Fruit fly (Drosophila melanogaster) whole organism, embryonic: Measurements from ENCODE around the gene CG31886.

Experiments used
- Aef1 ChIP-seq: fragments of 200-800 bp; sonication (Bioruptor generic); IDR thresholded peaks from 3 replicates; pipeline ENCODE4 v1.3.6; 2022; ENCODE audit warnings: missing biosample characterization, missing genetic modification characterization
- Antp ChIP-seq: fragments of 200-800 bp; sonication (Bioruptor generic); optimal IDR thresholded peaks from 3 replicates; lab custom pipeline; 2016; ENCODE audit warnings: missing biosample characterization, missing genetic modification characterization
- Blimp-1 ChIP-seq: fragments of 200-800 bp; sonication (Bioruptor generic); optimal IDR thresholded peaks from 3 replicates; lab custom pipeline; 2018; ENCODE audit warnings: missing biosample characterization, missing genetic modification characterization, mild to moderate bottlenecking, moderate library complexity, missing genetic modification reagents
- CG11247 ChIP-seq: fragments of 200-800 bp; sonication (Bioruptor generic); IDR thresholded peaks from 2 replicates; pipeline ENCODE4 v1.3.6; 2022; ENCODE audit warnings: missing biosample characterization, missing genetic modification characterization
- CG12104 ChIP-seq: fragments of 200-800 bp; sonication (Bioruptor generic); optimal IDR thresholded peaks from 3 replicates; lab custom pipeline; 2016; ENCODE audit warnings: missing biosample characterization, missing genetic modification characterization
- CG15269 ChIP-seq: fragments of 200-800 bp; sonication (Bioruptor generic); optimal IDR thresholded peaks from 2 replicates; lab custom pipeline; 2018; ENCODE audit warnings: missing biosample characterization, mild to moderate bottlenecking, missing genetic modification characterization, moderate library complexity
- CG15514 ChIP-seq: fragments of 200-800 bp; sonication (Bioruptor generic); optimal IDR thresholded peaks from 3 replicates; lab custom pipeline; 2017; ENCODE audit warnings: missing biosample characterization, missing genetic modification characterization, mild to moderate bottlenecking, moderate library complexity, missing genetic modification reagents
- CG15696 ChIP-seq: fragments of 200-800 bp; sonication (Bioruptor generic); optimal IDR thresholded peaks from 2 replicates; lab custom pipeline; 2019; ENCODE audit warnings: missing biosample characterization, mild to moderate bottlenecking, missing genetic modification characterization, moderate library complexity
- CG17328 ChIP-seq: fragments of 200-800 bp; sonication (Bioruptor generic); IDR thresholded peaks from 2 replicates; pipeline ENCODE4 v1.3.6; 2022; ENCODE audit warnings: missing biosample characterization, missing genetic modification characterization
- CG2116 ChIP-seq: fragments of 200-800 bp; sonication (Bioruptor generic); optimal IDR thresholded peaks from 3 replicates; lab custom pipeline; 2018; ENCODE audit warnings: missing biosample characterization, mild to moderate bottlenecking, missing genetic modification characterization
- CG31441 ChIP-seq: fragments of 200-800 bp; sonication (Bioruptor generic); IDR thresholded peaks from 2 replicates; pipeline ENCODE4 v1.3.6; 2022; ENCODE audit warnings: missing biosample characterization, missing genetic modification characterization
- CG34376 ChIP-seq: fragments of 200-800 bp; sonication (Bioruptor generic); optimal IDR thresholded peaks from 2 replicates; lab custom pipeline; 2018; ENCODE audit warnings: missing biosample characterization, mild to moderate bottlenecking, missing genetic modification characterization
- CG3847 ChIP-seq: fragments of 200-800 bp; sonication (Bioruptor generic); IDR thresholded peaks from 2 replicates; pipeline ENCODE4 v1.3.6; 2022; ENCODE audit warnings: missing biosample characterization, missing genetic modification characterization
- CG6854 ChIP-seq: fragments of 200-800 bp; sonication (Bioruptor generic); optimal IDR thresholded peaks from 3 replicates; lab custom pipeline; 2017; ENCODE audit warnings: missing biosample characterization, mild to moderate bottlenecking, missing genetic modification characterization
- CG8281 ChIP-seq: fragments of 200-800 bp; sonication (Bioruptor generic); optimal IDR thresholded peaks from 2 replicates; lab custom pipeline; 2018; ENCODE audit warnings: missing biosample characterization, mild to moderate bottlenecking, missing genetic modification characterization, moderate library complexity
- CG9437 ChIP-seq: fragments of 200-800 bp; sonication (Bioruptor generic); optimal IDR thresholded peaks from 2 replicates; lab custom pipeline; 2018; ENCODE audit warnings: missing biosample characterization, mild to moderate bottlenecking, missing genetic modification characterization
- CG9727 ChIP-seq: fragments of 200-800 bp; sonication (Bioruptor generic); optimal IDR thresholded peaks from 3 replicates; lab custom pipeline; 2017; ENCODE audit warnings: missing biosample characterization, mild to moderate bottlenecking, missing genetic modification characterization
- Drgx ChIP-seq: fragments of 200-800 bp; sonication (Bioruptor generic); IDR thresholded peaks from 2 replicates; pipeline ENCODE4 v1.3.6; 2022; ENCODE audit warnings: missing biosample characterization, missing genetic modification characterization
- Ets65A ChIP-seq: fragments of 200-800 bp; sonication (Bioruptor generic); peaks from one replicate; lab custom pipeline; 2016; ENCODE audit warnings: missing biosample characterization, missing genetic modification characterization
- GATAe ChIP-seq: fragments of 200-800 bp; sonication (Bioruptor generic); conservative IDR thresholded peaks from 2 replicates; pipeline ENCODE4 v1.3.6; 2022; ENCODE audit warnings: missing biosample characterization, missing genetic modification characterization
- HLH4C ChIP-seq: fragments of 200-800 bp; sonication (Bioruptor generic); IDR thresholded peaks from 3 replicates; pipeline ENCODE4 v1.3.6; 2022; ENCODE audit warnings: missing biosample characterization, missing genetic modification characterization; ENCODE audit not compliant: partially characterized antibody
- Jarid2 ChIP-seq: fragments of 200-800 bp; sonication (Bioruptor generic); optimal IDR thresholded peaks from 3 replicates; lab custom pipeline; 2017; ENCODE audit warnings: mild to moderate bottlenecking, missing biosample characterization, missing genetic modification reagents, missing genetic modification characterization
- Med ChIP-seq: fragments of 200-800 bp; sonication (Bioruptor generic); peaks from one replicate; lab custom pipeline; 2016; ENCODE audit warnings: missing biosample characterization, missing genetic modification characterization, mild to moderate bottlenecking, inconsistent platforms, moderate library complexity
- Meics ChIP-seq: fragments of 200-800 bp; sonication (Bioruptor generic); optimal IDR thresholded peaks from 2 replicates; lab custom pipeline; 2017; ENCODE audit warnings: missing biosample characterization, mild to moderate bottlenecking, missing genetic modification characterization
- Pdp1 ChIP-seq, 2 experiments: fragments of 200-800 bp; sonication (Bioruptor generic); optimal IDR thresholded peaks; 3 replicates each; lab custom pipeline; 2016; ENCODE audit warnings: missing biosample characterization in 2 of 2, missing genetic modification characterization in 2 of 2, mild to moderate bottlenecking in 1 of 2, moderate library complexity in 1 of 2
- Taf1 ChIP-seq: fragments of 200-800 bp; sonication (Bioruptor generic); IDR thresholded peaks from 2 replicates; pipeline ENCODE4 v1.3.6; 2022; ENCODE audit warnings: missing biosample characterization, missing genetic modification characterization
- Vsx1 ChIP-seq: fragments of 200-800 bp; sonication (Bioruptor generic); optimal IDR thresholded peaks from 2 replicates; lab custom pipeline; 2017; ENCODE audit warnings: missing biosample characterization, mild to moderate bottlenecking, missing genetic modification characterization, missing genetic modification reagents
- Xrp1 ChIP-seq: fragments of 200-800 bp; sonication (Bioruptor generic); IDR thresholded peaks from 2 replicates; pipeline ENCODE4 v1.3.6; 2022; ENCODE audit warnings: missing biosample characterization, missing genetic modification characterization
- bowl ChIP-seq: fragments of 200-800 bp; sonication (Bioruptor generic); IDR thresholded peaks from 2 replicates; pipeline ENCODE4 v1.3.6; 2022; ENCODE audit warnings: missing biosample characterization, missing genetic modification characterization
- chinmo ChIP-seq: fragments of 200-800 bp; sonication (Bioruptor generic); IDR thresholded peaks from 4 replicates; pipeline ENCODE4 v1.3.6; 2022; ENCODE audit warnings: missing biosample characterization, missing genetic modification characterization; ENCODE audit not compliant: partially characterized antibody
- eve ChIP-seq, 2 experiments: fragments of >200 bp; optimal IDR thresholded peaks; 2 replicates each; lab custom pipeline; 2017; ENCODE audit warnings: missing biosample characterization in 2 of 2, missing genetic modification characterization in 2 of 2
- exex ChIP-seq: fragments of 200-800 bp; sonication (Bioruptor generic); optimal IDR thresholded peaks from 4 replicates; lab custom pipeline; 2018; ENCODE audit warnings: missing biosample characterization, mild to moderate bottlenecking, missing genetic modification characterization, moderate library complexity
- grn ChIP-seq: fragments of 200-800 bp; sonication (Bioruptor generic); optimal IDR thresholded peaks from 3 replicates; lab custom pipeline; 2017; ENCODE audit warnings: missing biosample characterization, missing genetic modification characterization
- gt ChIP-seq: fragments of 200-800 bp; sonication (Bioruptor generic); IDR thresholded peaks from 2 replicates; pipeline ENCODE4 v1.3.6; 2022; ENCODE audit warnings: missing biosample characterization, missing genetic modification characterization
- lab ChIP-seq: fragments of 200-800 bp; sonication (Bioruptor generic); optimal IDR thresholded peaks from 3 replicates; lab custom pipeline; 2017; ENCODE audit warnings: missing biosample characterization, missing genetic modification characterization, mild to moderate bottlenecking, moderate library complexity, missing genetic modification reagents
- luna ChIP-seq: fragments of 200-800 bp; sonication (Bioruptor generic); optimal IDR thresholded peaks from 2 replicates; lab custom pipeline; 2016; ENCODE audit warnings: missing biosample characterization, missing genetic modification characterization
- nmo ChIP-seq: fragments of 200-800 bp; sonication (Bioruptor generic); optimal IDR thresholded peaks from 2 replicates; lab custom pipeline; 2018; ENCODE audit warnings: missing biosample characterization, mild to moderate bottlenecking, missing genetic modification characterization, moderate library complexity
- phol ChIP-seq: fragments of 200-800 bp; sonication (Bioruptor generic); optimal IDR thresholded peaks from 3 replicates; lab custom pipeline; 2018; ENCODE audit warnings: missing biosample characterization, mild to moderate bottlenecking, missing genetic modification characterization, moderate library complexity
- row ChIP-seq: fragments of 200-800 bp; sonication (Bioruptor generic); IDR thresholded peaks from 3 replicates; pipeline ENCODE4 v1.3.6; 2022; ENCODE audit warnings: missing biosample characterization, missing genetic modification characterization
- sens ChIP-seq: fragments of 200-800 bp; sonication (Bioruptor generic); peaks from one replicate; lab custom pipeline; 2016; ENCODE audit warnings: missing biosample characterization, missing genetic modification characterization
- sr ChIP-seq: fragments of 200-800 bp; sonication (Bioruptor generic); IDR thresholded peaks from 3 replicates; pipeline ENCODE4 v1.3.6; 2022; ENCODE audit warnings: missing biosample characterization, missing genetic modification characterization
- stc ChIP-seq: fragments of 200-800 bp; sonication (Bioruptor generic); IDR thresholded peaks from 2 replicates; pipeline ENCODE4 v1.3.6; 2022; ENCODE audit warnings: missing biosample characterization, missing genetic modification characterization
- unc-4 ChIP-seq: fragments of 200-800 bp; sonication (Bioruptor generic); IDR thresholded peaks from 2 replicates; pipeline ENCODE4 v1.3.6; 2022; ENCODE audit warnings: missing biosample characterization, missing genetic modification characterization; ENCODE audit not compliant: partially characterized antibody
- vnd ChIP-seq: fragments of 200-800 bp; sonication (Bioruptor generic); IDR thresholded peaks from 3 replicates; pipeline ENCODE4 v1.3.6; 2022; ENCODE audit warnings: missing biosample characterization, missing genetic modification characterization; ENCODE audit not compliant: partially characterized antibody
- zfh2 ChIP-seq: fragments of 200-800 bp; sonication (Bioruptor generic); optimal IDR thresholded peaks from 2 replicates; lab custom pipeline; 2016; ENCODE audit warnings: missing biosample characterization, missing genetic modification characterization

The CG31886 gene

DNA sequence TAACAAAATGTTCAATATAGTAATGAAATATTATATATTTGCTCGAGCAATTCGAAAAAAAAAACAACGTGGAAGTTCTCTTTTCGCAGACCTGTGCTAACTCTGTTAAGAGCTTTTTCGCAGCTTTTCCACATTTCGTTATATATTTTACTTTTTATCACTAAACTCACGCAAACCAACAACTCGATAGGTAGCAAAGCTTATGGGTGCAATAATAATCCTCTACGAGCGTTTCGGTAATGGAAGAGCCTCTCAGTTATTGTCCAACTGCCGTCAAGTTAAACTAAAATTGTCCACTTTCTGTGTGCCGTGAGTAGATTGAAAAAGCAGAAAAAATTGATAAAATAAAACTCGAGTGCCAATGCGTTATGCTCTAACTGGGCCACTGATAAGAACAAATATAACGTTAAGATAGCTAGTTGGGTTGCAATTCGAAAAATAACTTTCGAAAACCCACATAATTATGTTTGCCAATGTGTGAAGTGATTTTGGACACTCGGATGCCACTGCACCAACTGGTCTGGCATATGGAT lies 25.1 kb downstream of the CG31886 start, which contains the start of gene Tsp29Fa:
Gene Tsp29Fa, plus strand, starts transcription at position 253 of the 533 bp plus-strand sequence.
- TF ChIP-seq eve (GFP tag; optimal IDR thresholded peaks at IDR 0.05; lab: Kevin White, UChicago) (no peak), CG6854 (GFP tag; lab: Kevin White, UChicago) (no peak), grn (GFP tag; lab: Kevin White, UChicago) (peak; percentile 80), vnd (GFP tag; lab: Robert Waterston, UW) (0 out of 3 replicates have a peak, but pooled peaks have one; percentile 33), CG2116 (GFP tag; lab: Kevin White, UChicago) (no peak), Antp (GFP tag; lab: Kevin White, UChicago) (no peak), Med (GFP tag; lab: Kevin White, UChicago) (peak; percentile 9), Vsx1 (GFP tag; lab: Kevin White, UChicago) (no peak), exex (tag; lab: Kevin White, UChicago) (peak; percentile 64), chinmo (GFP tag; lab: Robert Waterston, UW) (0 out of 4 replicates have a peak, but pooled peaks have one; percentile 45), CG15269 (tag; lab: Kevin White, UChicago) (no peak), HLH4C (GFP tag; lab: Robert Waterston, UW) (no peak), Ets65A (GFP tag; lab: Kevin White, UChicago) (peak; percentile 57), CG8281 (peak; percentile 23), lab (GFP tag; lab: Kevin White, UChicago) (peak; percentile 0), Jarid2 (GFP tag; lab: Kevin White, UChicago) (peak; percentile 17), stc (GFP tag; lab: Robert Waterston, UW) (no peak), GATAe (GFP tag; lab: Robert Waterston, UW) (peak; percentile 40; the same call in 1 of the 2 replicates), CG34376 (GFP tag; lab: Kevin White, UChicago) (peak; percentile 71)

DNA sequence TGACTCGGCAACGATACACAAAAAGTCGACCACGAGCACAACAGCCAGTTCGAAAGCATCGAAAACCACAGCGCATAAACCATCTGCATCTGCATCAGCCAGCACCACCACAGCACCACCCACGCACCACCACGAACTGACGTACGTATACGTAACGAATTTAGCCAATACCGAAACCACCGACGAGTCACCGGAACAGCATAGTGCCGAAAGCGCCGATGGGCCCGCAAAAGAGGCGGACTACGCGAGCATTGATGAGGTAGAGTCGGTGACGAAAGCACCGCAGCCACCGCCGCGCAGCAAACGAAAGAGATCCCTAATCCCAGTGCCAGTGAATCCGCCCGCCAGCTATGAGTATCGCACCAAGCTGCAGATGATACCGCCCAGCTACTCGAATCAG lies 27.7 kb downstream of the CG31886 start:
- TF ChIP-seq gt (GFP tag; lab: Robert Waterston, UW) (no peak), sr (GFP tag; lab: Robert Waterston, UW) (0 out of 3 replicates have a peak, but pooled peaks have one; percentile 41), luna (no peak), CG11247 (GFP tag; lab: Robert Waterston, UW) (no peak), CG15514 (GFP tag; lab: Kevin White, UChicago) (no peak), sens (GFP tag; lab: Kevin White, UChicago) (peak; percentile 9), Aef1 (GFP tag; lab: Robert Waterston, UW) (no peak), bowl (no peak), zfh2 (GFP tag; lab: Kevin White, UChicago) (no peak), unc-4 (GFP tag; lab: Robert Waterston, UW) (no peak), Meics (GFP tag; lab: Kevin White, UChicago) (peak; percentile 75), CG12104 (no peak), CG17328 (GFP tag; lab: Robert Waterston, UW) (no peak), CG9437 (GFP tag; lab: Kevin White, UChicago) (peak; percentile 78)

DNA sequence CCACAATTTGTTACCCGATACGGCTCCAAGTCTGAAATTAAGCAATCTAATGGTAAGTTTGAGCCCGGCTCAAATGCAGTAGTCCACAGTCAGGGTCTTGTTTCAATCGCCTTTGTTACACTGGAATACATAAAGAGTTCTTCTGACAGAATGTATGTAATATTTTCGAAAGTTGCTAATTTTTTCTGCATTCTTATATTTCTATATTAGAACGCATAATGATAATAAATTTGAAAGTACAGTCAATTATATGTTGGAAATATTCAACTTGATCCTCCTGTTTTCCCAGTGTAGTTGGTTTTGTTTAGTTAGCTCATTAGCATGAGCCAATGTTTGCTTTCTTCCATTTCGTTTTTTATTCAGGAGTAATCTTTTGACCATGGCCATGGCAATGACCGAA lies 35.4 kb downstream of the CG31886 start:
- TF ChIP-seq CG31441 (no peak), CG9727 (GFP tag; lab: Kevin White, UChicago) (peak; percentile 12), Xrp1 (GFP tag; lab: Robert Waterston, UW) (0 out of 2 replicates have a peak, but pooled peaks have one; percentile 16), Blimp-1 (GFP tag; lab: Kevin White, UChicago) (peak; percentile 37), CG3847 (GFP tag; lab: Robert Waterston, UW) (no peak), phol (tag; lab: Kevin White, UChicago) (peak; percentile 10), Taf1 (GFP tag; lab: Robert Waterston, UW) (no peak), CG15696 (tag; lab: Kevin White, UChicago) (peak; percentile 21), nmo (GFP tag; lab: Kevin White, UChicago) (peak; percentile 25), Drgx (GFP tag; lab: Robert Waterston, UW) (peak; percentile 50), Pdp1 (GFP tag; optimal IDR thresholded peaks at IDR 0.05; lab: Kevin White, UChicago) (no peak), row (GFP tag; lab: Robert Waterston, UW) (0 out of 3 replicates have a peak, but pooled peaks have one; percentile 7)
